Fruit fly (Drosophila melanogaster) whole organism, embryonic: ENCODE measurements around the gene CG8958.

Source experiments
- CG10462 ChIP-seq: fragments of 200-800 bp; sonication (Bioruptor generic); optimal IDR thresholded peaks from 2 replicates; lab custom pipeline; 2016; ENCODE audit warnings: missing biosample characterization, missing genetic modification characterization
- CG13894 ChIP-seq: fragments of 200-800 bp; sonication (Bioruptor generic); optimal IDR thresholded peaks from 3 replicates; lab custom pipeline; 2018; ENCODE audit warnings: missing biosample characterization, mild to moderate bottlenecking, missing genetic modification characterization, moderate library complexity
- CG15514 ChIP-seq: fragments of 200-800 bp; sonication (Bioruptor generic); optimal IDR thresholded peaks from 3 replicates; lab custom pipeline; 2017; ENCODE audit warnings: missing biosample characterization, missing genetic modification characterization, mild to moderate bottlenecking, moderate library complexity, missing genetic modification reagents
- CG17359 ChIP-seq: fragments of 200-800 bp; sonication (Bioruptor generic); optimal IDR thresholded peaks from 3 replicates; lab custom pipeline; 2018; ENCODE audit warnings: missing biosample characterization, mild to moderate bottlenecking, missing genetic modification characterization, moderate library complexity
- CG17829 ChIP-seq: fragments of 200-800 bp; optimal IDR thresholded peaks from 2 replicates; lab custom pipeline; 2019; ENCODE audit warnings: missing biosample characterization, mild to moderate bottlenecking, missing genetic modification characterization, moderate library complexity
- CG2875 ChIP-seq: fragments of 200-800 bp; sonication (Bioruptor generic); optimal IDR thresholded peaks from 2 replicates; lab custom pipeline; 2017; ENCODE audit warnings: missing biosample characterization, mild to moderate bottlenecking, missing genetic modification characterization, missing genetic modification reagents
- CG3163 ChIP-seq: fragments of 200-800 bp; sonication (Bioruptor generic); optimal IDR thresholded peaks from 3 replicates; lab custom pipeline; 2016; ENCODE audit warnings: missing biosample characterization, missing genetic modification characterization
- CG32532 ChIP-seq: fragments of 200-800 bp; sonication (Bioruptor generic); IDR thresholded peaks from 2 replicates; pipeline ENCODE4 v1.3.6; 2022; ENCODE audit warnings: missing biosample characterization, missing genetic modification characterization
- CG33557 ChIP-seq: fragments of 200-800 bp; sonication (Bioruptor generic); optimal IDR thresholded peaks from 2 replicates; lab custom pipeline; 2019; ENCODE audit warnings: missing biosample characterization, mild to moderate bottlenecking, missing genetic modification characterization, moderate library complexity
- CG3407 ChIP-seq: fragments of 200-800 bp; sonication (Bioruptor generic); optimal IDR thresholded peaks from 2 replicates; lab custom pipeline; 2018; ENCODE audit warnings: missing biosample characterization, mild to moderate bottlenecking, missing genetic modification characterization
- CG4854 ChIP-seq: fragments of 200-800 bp; sonication (Bioruptor generic); optimal IDR thresholded peaks from 2 replicates; lab custom pipeline; 2016; ENCODE audit warnings: missing biosample characterization, missing genetic modification characterization, inconsistent platforms
- CG7745 ChIP-seq: fragments of 200-800 bp; sonication (Bioruptor generic); optimal IDR thresholded peaks from 2 replicates; lab custom pipeline; 2018; ENCODE audit warnings: missing biosample characterization, mild to moderate bottlenecking, missing genetic modification characterization, moderate library complexity
- CG8478 ChIP-seq: fragments of >200 bp; optimal IDR thresholded peaks from 2 replicates; lab custom pipeline; 2018
- CG8944 ChIP-seq: fragments of 200-800 bp; sonication (Bioruptor generic); optimal IDR thresholded peaks from 3 replicates; lab custom pipeline; 2016; ENCODE audit warnings: missing biosample characterization, missing genetic modification characterization
- Camta ChIP-seq: fragments of 200-800 bp; sonication (Bioruptor generic); optimal IDR thresholded peaks from 2 replicates; lab custom pipeline; 2016; ENCODE audit warnings: missing biosample characterization, missing genetic modification characterization
- Dref ChIP-seq: fragments of 200-800 bp; sonication (Bioruptor generic); IDR thresholded peaks from 2 replicates; pipeline ENCODE4 v1.3.6; 2022; ENCODE audit warnings: missing biosample characterization, missing genetic modification characterization
- Gug ChIP-seq: fragments of 200-800 bp; sonication (Bioruptor generic); IDR thresholded peaks from 4 replicates; pipeline ENCODE4 v1.3.6; 2022; ENCODE audit warnings: missing biosample characterization, missing genetic modification characterization
- Hand ChIP-seq: fragments of 200-800 bp; sonication (Bioruptor generic); optimal IDR thresholded peaks from 2 replicates; lab custom pipeline; 2017; ENCODE audit warnings: mild to moderate bottlenecking, missing biosample characterization, missing genetic modification reagents, missing genetic modification characterization
- Hr39 ChIP-seq: fragments of >200 bp; optimal IDR thresholded peaks from 2 replicates; lab custom pipeline; 2017
- Lim3 ChIP-seq: fragments of 200-800 bp; sonication (Bioruptor generic); IDR thresholded peaks from 2 replicates; pipeline ENCODE4 v1.3.6; 2022; ENCODE audit warnings: missing biosample characterization, missing genetic modification characterization
- MESR4 ChIP-seq: fragments of 200-800 bp; sonication (Bioruptor generic); optimal IDR thresholded peaks from 2 replicates; lab custom pipeline; 2018; ENCODE audit warnings: missing biosample characterization, mild to moderate bottlenecking, missing genetic modification characterization, moderate library complexity
- Mad ChIP-seq: fragments of 200-800 bp; sonication (Bioruptor generic); optimal IDR thresholded peaks from 2 replicates; lab custom pipeline; 2016; ENCODE audit warnings: missing biosample characterization, missing genetic modification characterization
- NK7.1 ChIP-seq: fragments of 200-800 bp; sonication (Bioruptor generic); optimal IDR thresholded peaks from 3 replicates; lab custom pipeline; 2016; ENCODE audit warnings: missing biosample characterization, missing genetic modification characterization
- NfI ChIP-seq: fragments of 200-800 bp; sonication (Bioruptor generic); optimal IDR thresholded peaks from 3 replicates; lab custom pipeline; 2018; ENCODE audit warnings: missing biosample characterization, mild to moderate bottlenecking, missing genetic modification characterization, moderate library complexity
- Scr ChIP-seq: fragments of 200-800 bp; sonication (Bioruptor generic); IDR thresholded peaks from 2 replicates; pipeline ENCODE4 v1.3.6; 2022; ENCODE audit warnings: missing biosample characterization, missing genetic modification characterization; ENCODE audit not compliant: partially characterized antibody
- Ssrp ChIP-seq: fragments of 200-800 bp; sonication (Bioruptor generic); optimal IDR thresholded peaks from 2 replicates; lab custom pipeline; 2018; ENCODE audit warnings: missing biosample characterization, mild to moderate bottlenecking, missing genetic modification characterization, moderate library complexity
- Taf1 ChIP-seq: fragments of 200-800 bp; sonication (Bioruptor generic); IDR thresholded peaks from 2 replicates; pipeline ENCODE4 v1.3.6; 2022; ENCODE audit warnings: missing biosample characterization, missing genetic modification characterization
- bowl ChIP-seq: fragments of 200-800 bp; sonication (Bioruptor generic); IDR thresholded peaks from 2 replicates; pipeline ENCODE4 v1.3.6; 2022; ENCODE audit warnings: missing biosample characterization, missing genetic modification characterization
- cato ChIP-seq: fragments of 200-800 bp; sonication (Bioruptor generic); optimal IDR thresholded peaks from 2 replicates; lab custom pipeline; 2016; ENCODE audit warnings: missing biosample characterization, missing genetic modification characterization, borderline replicate concordance
- caup ChIP-seq: fragments of 200-800 bp; sonication (Bioruptor generic); optimal IDR thresholded peaks from 3 replicates; lab custom pipeline; 2017; ENCODE audit warnings: missing biosample characterization, mild to moderate bottlenecking, missing genetic modification characterization, moderate library complexity; ENCODE audit not compliant: severe bottlenecking
- crc ChIP-seq: fragments of 200-800 bp; sonication (Bioruptor generic); optimal IDR thresholded peaks from 2 replicates; lab custom pipeline; 2016; ENCODE audit warnings: missing biosample characterization, missing genetic modification characterization
- cwo ChIP-seq: fragments of 200-800 bp; sonication (Bioruptor generic); optimal IDR thresholded peaks from 3 replicates; lab custom pipeline; 2017; ENCODE audit warnings: missing biosample characterization, missing genetic modification characterization, mild to moderate bottlenecking, moderate library complexity, missing genetic modification reagents
- dm ChIP-seq: fragments of 200-800 bp; sonication (Bioruptor generic); optimal IDR thresholded peaks from 3 replicates; lab custom pipeline; 2016; ENCODE audit warnings: missing biosample characterization, missing genetic modification characterization
- fd96Cb ChIP-seq: fragments of 200-800 bp; sonication (Bioruptor generic); optimal IDR thresholded peaks from 2 replicates; lab custom pipeline; 2018; ENCODE audit warnings: missing biosample characterization, mild to moderate bottlenecking, missing genetic modification characterization, moderate library complexity
- gem ChIP-seq: fragments of 200-800 bp; sonication (Bioruptor generic); optimal IDR thresholded peaks from 2 replicates; lab custom pipeline; 2019; ENCODE audit warnings: missing biosample characterization, mild to moderate bottlenecking, missing genetic modification characterization, moderate library complexity
- insv ChIP-seq, 2 experiments: fragments of 200-800 bp; sonication (Bioruptor generic); optimal IDR thresholded peaks; 3 replicates each; lab custom pipeline; 2016 to 2018; ENCODE audit warnings: missing biosample characterization in 2 of 2, missing genetic modification characterization in 2 of 2
- mld ChIP-seq: fragments of 200-800 bp; sonication (Bioruptor generic); IDR thresholded peaks from 3 replicates; pipeline ENCODE4 v1.3.6; 2022; ENCODE audit warnings: missing biosample characterization, missing genetic modification characterization; ENCODE audit not compliant: partially characterized antibody
- nerfin-1 ChIP-seq: fragments of 200-800 bp; sonication (Bioruptor generic); optimal IDR thresholded peaks from 3 replicates; lab custom pipeline; 2019; ENCODE audit warnings: missing biosample characterization, mild to moderate bottlenecking, missing genetic modification characterization, moderate library complexity
- nerfin-2 ChIP-seq: fragments of 200-800 bp; sonication (Bioruptor generic); IDR thresholded peaks from 2 replicates; pipeline ENCODE4 v1.3.6; 2022; ENCODE audit warnings: missing biosample characterization, missing genetic modification characterization; ENCODE audit not compliant: partially characterized antibody
- oc ChIP-seq: fragments of 200-800 bp; sonication (Bioruptor generic); optimal IDR thresholded peaks from 2 replicates; lab custom pipeline; 2018; ENCODE audit warnings: missing biosample characterization, mild to moderate bottlenecking, missing genetic modification characterization, moderate library complexity
- pum ChIP-seq: fragments of 200-800 bp; sonication (Bioruptor generic); optimal IDR thresholded peaks from 2 replicates; lab custom pipeline; 2016; ENCODE audit warnings: missing biosample characterization, missing genetic modification characterization
- seq ChIP-seq: fragments of 200-800 bp; sonication (Bioruptor generic); IDR thresholded peaks from 2 replicates; pipeline ENCODE4 v1.3.6; 2022; ENCODE audit warnings: missing biosample characterization, missing genetic modification characterization
- slp2 ChIP-seq: fragments of 200-800 bp; sonication (Bioruptor generic); optimal IDR thresholded peaks from 2 replicates; lab custom pipeline; 2016; ENCODE audit warnings: missing biosample characterization, missing genetic modification characterization
- sna ChIP-seq: fragments of 200-800 bp; sonication (Bioruptor generic); IDR thresholded peaks from 2 replicates; pipeline ENCODE4 v1.3.6; 2022; ENCODE audit warnings: missing biosample characterization, missing genetic modification characterization; ENCODE audit not compliant: partially characterized antibody
- stwl ChIP-seq: fragments of 200-800 bp; sonication (Bioruptor generic); optimal IDR thresholded peaks from 3 replicates; lab custom pipeline; 2018; ENCODE audit warnings: missing biosample characterization, mild to moderate bottlenecking, missing genetic modification characterization, moderate library complexity
- tap ChIP-seq: fragments of 200-800 bp; optimal IDR thresholded peaks from 3 replicates; lab custom pipeline; 2019; ENCODE audit warnings: missing biosample characterization, mild to moderate bottlenecking, missing genetic modification characterization, moderate library complexity
- tna ChIP-seq: fragments of 200-800 bp; sonication (Bioruptor generic); IDR thresholded peaks from 2 replicates; pipeline ENCODE4 v1.3.6; 2022; ENCODE audit warnings: missing biosample characterization, missing genetic modification characterization; ENCODE audit not compliant: partially characterized antibody
- trem ChIP-seq: fragments of 200-800 bp; optimal IDR thresholded peaks from 3 replicates; lab custom pipeline; 2019; ENCODE audit warnings: missing biosample characterization, mild to moderate bottlenecking, missing genetic modification characterization, moderate library complexity
- zen2 ChIP-seq: fragments of 200-800 bp; sonication (Bioruptor generic); IDR thresholded peaks from 3 replicates; pipeline ENCODE4 v1.3.6; 2022; ENCODE audit warnings: missing biosample characterization, missing genetic modification characterization; ENCODE audit not compliant: partially characterized antibody

The CG8958 gene

DNA sequence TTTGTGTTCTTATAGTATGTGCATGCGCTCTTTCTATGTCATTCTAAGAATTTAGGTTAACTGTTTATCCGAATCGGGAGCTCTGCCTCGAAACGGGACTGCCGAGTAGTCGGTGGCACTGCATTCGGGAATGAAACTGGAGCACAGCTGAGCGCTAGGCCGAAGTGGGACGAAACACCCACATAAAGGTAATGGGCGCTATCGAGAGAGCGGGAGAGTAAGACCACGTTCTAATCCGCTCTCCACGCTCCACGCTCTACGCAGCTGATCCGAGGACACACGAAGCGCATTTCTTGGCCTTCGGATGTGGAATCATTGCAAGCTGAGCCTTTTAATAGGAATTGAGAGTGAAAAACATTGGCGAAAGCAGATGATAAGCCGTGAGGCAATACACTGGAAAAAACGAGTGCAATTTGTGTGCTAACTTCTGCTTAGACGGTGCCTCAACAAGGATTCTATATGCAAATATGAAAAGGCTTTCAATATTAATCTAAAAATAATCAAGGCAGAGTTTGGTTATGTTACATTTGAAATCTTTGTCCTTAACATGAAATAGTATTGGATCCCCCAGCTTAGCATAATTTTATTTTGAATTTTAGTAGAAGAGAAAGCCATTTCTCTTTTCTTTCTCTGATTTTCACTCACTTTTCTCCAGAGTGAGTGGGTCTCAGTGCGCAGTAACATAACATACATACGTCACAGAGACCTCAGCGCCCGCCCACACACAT is 3.0 kb downstream of the CG8958 start (continued):
- TF ChIP-seq CG3163 (GFP tag; lab: Kevin White, UChicago), result peak; percentile 29
- TF ChIP-seq CG15514 (GFP tag; lab: Kevin White, UChicago), result no peak
- TF ChIP-seq CG8944, result no peak
- no peak for TF ChIP-seq mld (GFP tag; lab: Robert Waterston, UW)
- peak; percentile 10 for TF ChIP-seq fd96Cb (tag; lab: Kevin White, UChicago)
- TF ChIP-seq Ssrp (tag; lab: Kevin White, UChicago), result no peak
- TF ChIP-seq insv (GFP tag; optimal IDR thresholded peaks at IDR 0.05; lab: Kevin White, UChicago), result no peak
- peak; percentile 50; the same call in 1 of the 2 replicates for TF ChIP-seq CG32532 (GFP tag; lab: Robert Waterston, UW)
- TF ChIP-seq CG10462 (GFP tag; lab: Kevin White, UChicago), result no peak
- no peak for TF ChIP-seq tna (GFP tag; lab: Robert Waterston, UW)
- TF ChIP-seq crc (GFP tag; lab: Kevin White, UChicago), result no peak
- no peak for TF ChIP-seq CG3407 (GFP tag; lab: Kevin White, UChicago)
- TF ChIP-seq CG13894 (tag; lab: Kevin White, UChicago), result no peak
- no peak for TF ChIP-seq CG7745 (tag; lab: Kevin White, UChicago)
- TF ChIP-seq NK7.1, result no peak
- TF ChIP-seq Mad (GFP tag; lab: Kevin White, UChicago), result no peak
- TF ChIP-seq Hr39, result no peak
- no peak for TF ChIP-seq bowl (GFP tag; lab: Robert Waterston, UW)
- TF ChIP-seq Hand (GFP tag; lab: Kevin White, UChicago), result peak; percentile 23
- TF ChIP-seq trem (tag; lab: Kevin White, UChicago), result no peak
- TF ChIP-seq NfI (GFP tag; lab: Kevin White, UChicago), result no peak
- no peak for TF ChIP-seq dm (GFP tag; lab: Kevin White, UChicago)
- TF ChIP-seq pum (GFP tag; lab: Kevin White, UChicago), result no peak
- no peak for TF ChIP-seq CG8478 (lab: Kevin White, UChicago)
- TF ChIP-seq nerfin-1, result no peak
- no peak for TF ChIP-seq Taf1
- no peak for TF ChIP-seq CG2875 (GFP tag; lab: Kevin White, UChicago)
- TF ChIP-seq Camta (GFP tag; lab: Kevin White, UChicago), result peak; percentile 13
- no peak for TF ChIP-seq Dref (GFP tag; lab: Robert Waterston, UW)
- no peak for TF ChIP-seq cato (GFP tag; lab: Kevin White, UChicago)
- TF ChIP-seq slp2 (GFP tag; lab: Kevin White, UChicago), result no peak
- TF ChIP-seq gem (tag; lab: Kevin White, UChicago), result peak; percentile 50
- TF ChIP-seq Scr (GFP tag; lab: Robert Waterston, UW), result no peak
- no peak for TF ChIP-seq Lim3 (GFP tag; lab: Robert Waterston, UW)
- no peak for TF ChIP-seq seq
- no peak for TF ChIP-seq nerfin-2
- TF ChIP-seq zen2 (GFP tag; lab: Robert Waterston, UW), result no peak
- no peak for TF ChIP-seq cwo (GFP tag; lab: Kevin White, UChicago)
- TF ChIP-seq oc (tag; lab: Kevin White, UChicago), result no peak
- TF ChIP-seq CG4854 (GFP tag; lab: Kevin White, UChicago), result no peak
- TF ChIP-seq MESR4 (GFP tag; lab: Kevin White, UChicago), result no peak
- peak; percentile 17 for TF ChIP-seq caup (GFP tag; lab: Kevin White, UChicago)
- TF ChIP-seq CG33557 (GFP tag; lab: Kevin White, UChicago), result no peak
- TF ChIP-seq CG17359 (tag; lab: Kevin White, UChicago), result peak; percentile 22
- TF ChIP-seq tap (tag; lab: Kevin White, UChicago), result no peak
- peak; percentile 34 for TF ChIP-seq CG17829
- no peak for TF ChIP-seq Gug (GFP tag; lab: Robert Waterston, UW)
- no peak for TF ChIP-seq sna (GFP tag; lab: Robert Waterston, UW)
- TF ChIP-seq stwl (tag; lab: Kevin White, UChicago), result no peak
